Worm (Caenorhabditis elegans) whole organism, L4 larva: ENCODE data around the gene let-2.

ENCODE experiments used
- F10B5.3 ChIP-seq: sonication (generic microtip); optimal IDR thresholded peaks from 2 replicates; lab custom pipeline; 2016; ENCODE audit warnings: mild to moderate bottlenecking, missing genetic modification characterization, missing compliant biosample characterization
- R02D3.7 ChIP-seq: fragments of 150-350 bp; sonication (generic microtip); optimal IDR thresholded peaks from 3 replicates; lab custom pipeline; 2014; ENCODE audit warnings: missing biosample characterization, missing genetic modification characterization
- T20F7.1 ChIP-seq: fragments of 200-800 bp; sonication (Bioruptor generic); optimal IDR thresholded peaks from 2 replicates; lab custom pipeline; 2018; ENCODE audit warnings: mild to moderate bottlenecking, missing genetic modification characterization, missing compliant biosample characterization
- Y105C5A.15 ChIP-seq: fragments of 200-800 bp; sonication (Bioruptor generic); IDR thresholded peaks from 2 replicates; pipeline ENCODE4 v1.3.6; 2022; ENCODE audit warnings: missing genetic modification characterization, missing compliant biosample characterization
- Y48G9A.11 ChIP-seq: fragments of 200-800 bp; sonication (Bioruptor generic); IDR thresholded peaks from 2 replicates; pipeline ENCODE4 v1.3.6; 2022; ENCODE audit warnings: missing genetic modification reagents, missing genetic modification characterization, missing compliant biosample characterization
- Y75B8A.6 ChIP-seq: fragments of 200-800 bp; sonication (Bioruptor generic); IDR thresholded peaks from 2 replicates; pipeline ENCODE4 v1.3.6; 2022; ENCODE audit warnings: missing genetic modification reagents, missing genetic modification characterization, missing compliant biosample characterization
- aha-1 ChIP-seq: fragments of 150-350 bp; peaks from one replicate; lab custom pipeline; 2014; ENCODE audit warnings: missing biosample characterization, missing genetic modification characterization
- ama-1 ChIP-seq: fragments of 150-350 bp; optimal IDR thresholded peaks from 2 replicates; lab custom pipeline; 2014; ENCODE audit warnings: inconsistent platforms, mixed read lengths
- attf-4 ChIP-seq: sonication (generic microtip); optimal IDR thresholded peaks from 3 replicates; lab custom pipeline; 2017; ENCODE audit warnings: missing biosample characterization, missing genetic modification characterization
- daf-12 ChIP-seq: fragments of 150-350 bp; optimal IDR thresholded peaks from 2 replicates; lab custom pipeline; 2014; ENCODE audit warnings: missing biosample characterization, missing genetic modification reagents, missing genetic modification characterization
- daf-16 ChIP-seq, 3 experiments: sonication (generic microtip); optimal IDR thresholded peaks; 2 replicates each; lab custom pipeline; 2016 to 2017; ENCODE audit warnings: missing genetic modification characterization in 3 of 3, missing genetic modification reagents in 3 of 3, mild to moderate bottlenecking in 2 of 3, missing compliant biosample characterization in 2 of 3, missing biosample characterization in 1 of 3, moderate library complexity in 1 of 3
- daf-8 ChIP-seq: fragments of 200-800 bp; sonication (Bioruptor generic); IDR thresholded peaks from 2 replicates; pipeline ENCODE4 v1.3.6; 2022; ENCODE audit warnings: missing genetic modification characterization, missing compliant biosample characterization
- dmd-6 ChIP-seq: fragments of 200-800 bp; sonication (Bioruptor generic); IDR thresholded peaks from 2 replicates; pipeline ENCODE4 v1.3.6; 2022; ENCODE audit warnings: missing genetic modification reagents, missing genetic modification characterization, missing compliant biosample characterization
- dve-1 ChIP-seq: sonication (generic microtip); optimal IDR thresholded peaks from 2 replicates; lab custom pipeline; 2017; ENCODE audit warnings: antibody characterized with exemption, mild to moderate bottlenecking, missing genetic modification characterization, missing compliant biosample characterization; ENCODE audit not compliant: insufficient read depth
- fkh-10 ChIP-seq: fragments of 150-350 bp; optimal IDR thresholded peaks from 2 replicates; lab custom pipeline; 2014; ENCODE audit warnings: missing biosample characterization, missing genetic modification reagents, missing genetic modification characterization
- fos-1 ChIP-seq: fragments of 150-350 bp; optimal IDR thresholded peaks from 2 replicates; lab custom pipeline; 2014; ENCODE audit warnings: missing biosample characterization, missing genetic modification characterization
- hif-1 ChIP-seq, 2 experiments: sonication (generic microtip); optimal IDR thresholded peaks; 2 replicates each; lab custom pipeline; 2016 to 2017; ENCODE audit warnings: missing compliant biosample characterization in 2 of 2, missing genetic modification characterization in 2 of 2, missing genetic modification reagents in 2 of 2, missing genotype in 2 of 2, mild to moderate bottlenecking in 1 of 2
- hlh-11 ChIP-seq: fragments of 200-800 bp; sonication (Bioruptor generic); optimal IDR thresholded peaks from 2 replicates; lab custom pipeline; 2018; ENCODE audit warnings: mild to moderate bottlenecking, missing genetic modification characterization, missing compliant biosample characterization
- hlh-30 ChIP-seq: sonication (generic microtip); optimal IDR thresholded peaks from 2 replicates; lab custom pipeline; 2017; ENCODE audit warnings: antibody characterized with exemption, mild to moderate bottlenecking, missing genetic modification characterization, missing compliant biosample characterization; ENCODE audit not compliant: insufficient read depth
- hmg-1.1 ChIP-seq: fragments of 200-800 bp; sonication (Bioruptor generic); IDR thresholded peaks from 2 replicates; pipeline ENCODE4 v1.3.6; 2022; ENCODE audit warnings: missing genetic modification reagents, missing genetic modification characterization, missing compliant biosample characterization
- lin-1 ChIP-seq: fragments of 200-800 bp; sonication (Bioruptor generic); IDR thresholded peaks from 2 replicates; pipeline ENCODE4 v1.3.6; 2022; ENCODE audit warnings: missing genetic modification reagents, missing genetic modification characterization, missing compliant biosample characterization
- lin-13 ChIP-seq: fragments of 150-350 bp; optimal IDR thresholded peaks from 2 replicates; lab custom pipeline; 2014; ENCODE audit warnings: missing biosample characterization, missing genetic modification reagents, missing genetic modification characterization
- lsy-2 ChIP-seq, 2 experiments: fragments of 150-350 bp in 1 of 2; sonication (generic microtip) in 1 of 2; optimal IDR thresholded peaks; 2 replicates each; lab custom pipeline; 2014 to 2017; ENCODE audit warnings: missing biosample characterization in 2 of 2, missing genetic modification characterization in 2 of 2
- mdl-1 ChIP-seq, 2 experiments: fragments of 150-350 bp in 1 of 2; sonication (generic microtip) in 1 of 2; optimal IDR thresholded peaks; 2 replicates each; lab custom pipeline; 2014 to 2017; ENCODE audit warnings: missing biosample characterization in 2 of 2, missing genetic modification characterization in 2 of 2
- mep-1 ChIP-seq: fragments of 150-350 bp; sonication (generic microtip); optimal IDR thresholded peaks from 3 replicates; lab custom pipeline; 2014; ENCODE audit warnings: missing biosample characterization, missing genetic modification characterization
- mes-2 ChIP-seq: sonication (generic microtip); optimal IDR thresholded peaks from 2 replicates; lab custom pipeline; 2016; ENCODE audit warnings: missing genotype, mild to moderate bottlenecking, missing genetic modification characterization, missing compliant biosample characterization; ENCODE audit not compliant: poor library complexity, severe bottlenecking
- mxl-3 ChIP-seq: fragments of 200-800 bp; sonication (Bioruptor generic); optimal IDR thresholded peaks from 2 replicates; lab custom pipeline; 2018; ENCODE audit warnings: mild to moderate bottlenecking, missing genetic modification characterization, missing compliant biosample characterization
- nhr-10 ChIP-seq: fragments of 150-350 bp; optimal IDR thresholded peaks from 2 replicates; lab custom pipeline; 2014; ENCODE audit warnings: missing biosample characterization, missing genetic modification characterization
- nhr-102 ChIP-seq: sonication (generic microtip); optimal IDR thresholded peaks from 2 replicates; lab custom pipeline; 2016; ENCODE audit warnings: mild to moderate bottlenecking, missing genetic modification characterization, moderate library complexity, missing compliant biosample characterization
- nhr-11 ChIP-seq: fragments of 150-350 bp; optimal IDR thresholded peaks from 2 replicates; lab custom pipeline; 2014; ENCODE audit warnings: missing biosample characterization, missing genetic modification characterization
- nhr-25 ChIP-seq: sonication (generic microtip); optimal IDR thresholded peaks from 2 replicates; lab custom pipeline; 2017; ENCODE audit warnings: missing genetic modification characterization, mild to moderate bottlenecking, missing compliant biosample characterization, antibody characterized with exemption, moderate library complexity, borderline replicate concordance; ENCODE audit not compliant: insufficient read depth
- nhr-41 ChIP-seq: fragments of 200-800 bp; sonication (Bioruptor generic); IDR thresholded peaks from 2 replicates; pipeline ENCODE4 v1.3.6; 2022; ENCODE audit warnings: missing genetic modification reagents, missing genetic modification characterization, missing compliant biosample characterization
- nhr-42 ChIP-seq: fragments of 200-800 bp; sonication (Bioruptor generic); IDR thresholded peaks from 2 replicates; pipeline ENCODE4 v1.3.6; 2022; ENCODE audit warnings: missing genetic modification characterization, missing compliant biosample characterization
- nhr-48 ChIP-seq: sonication (generic microtip); optimal IDR thresholded peaks from 2 replicates; lab custom pipeline; 2016; ENCODE audit warnings: mild to moderate bottlenecking, missing genetic modification characterization, missing compliant biosample characterization
- nhr-77 ChIP-seq: fragments of 150-350 bp; optimal IDR thresholded peaks from 2 replicates; lab custom pipeline; 2014; ENCODE audit warnings: missing biosample characterization, missing genetic modification characterization
- pha-4 ChIP-seq, 2 experiments: fragments of 150-350 bp in 1 of 2; fragments of 200-800 bp in 1 of 2; sonication (Bioruptor generic) in 1 of 2; IDR thresholded peaks in 1 of 2; optimal IDR thresholded peaks in 1 of 2; 2 replicates each; pipeline versions ENCODE4 v1.3.6 to Lab custom; 2014 to 2022; ENCODE audit warnings: missing genetic modification characterization in 2 of 2, missing genetic modification reagents in 2 of 2, missing biosample characterization in 1 of 2, missing compliant biosample characterization in 1 of 2
- php-3 ChIP-seq: fragments of 200-800 bp; sonication (Bioruptor generic); IDR thresholded peaks from 2 replicates; pipeline ENCODE4 v1.3.6; 2022; ENCODE audit warnings: missing genetic modification reagents, missing genetic modification characterization, missing compliant biosample characterization
- pqm-1 ChIP-seq: sonication (generic microtip); optimal IDR thresholded peaks from 2 replicates; lab custom pipeline; 2017; ENCODE audit warnings: missing biosample characterization, missing genetic modification characterization
- zfp-2 ChIP-seq: sonication (generic microtip); optimal IDR thresholded peaks from 2 replicates; lab custom pipeline; 2016; ENCODE audit warnings: mild to moderate bottlenecking, missing genetic modification characterization, missing compliant biosample characterization
- zfp-3 ChIP-seq: fragments of 200-800 bp; sonication (Bioruptor generic); conservative IDR thresholded peaks from 2 replicates; pipeline ENCODE4 v1.3.6; 2022; ENCODE audit warnings: missing genetic modification reagents, missing genetic modification characterization, missing compliant biosample characterization
- ztf-11 ChIP-seq: fragments of 150-350 bp; optimal IDR thresholded peaks from 2 replicates; lab custom pipeline; 2014; ENCODE audit warnings: missing biosample characterization, missing genetic modification characterization

The let-2 gene

ce11 chrX:16354598-16355211, 34.4 kb downstream of the let-2 start, which contains the start of gene nhr-28:
Gene nhr-28, plus strand, starts transcription at chrX:16354976.
- TF ChIP-seq aha-1 (peak; percentile 73), hif-1 (tag; optimal IDR thresholded peaks at IDR 0.05; lab: Kevin White, UChicago) (no peak), nhr-41 (GFP tag; lab: Robert Waterston, UW) (no peak), T20F7.1 (GFP tag; lab: Kevin White, UChicago) (peak; percentile 8), ama-1 (lab: Kevin White, UChicago) (no peak), mxl-3 (no peak), fkh-10 (peak; percentile 69), lin-13 (GFP tag; lab: Kevin White, UChicago) (no peak), hlh-30 (no peak), R02D3.7 (tag; lab: Kevin White, UChicago) (no peak), nhr-77 (tag; lab: Kevin White, UChicago) (no peak), lin-1 (GFP tag; lab: Robert Waterston, UW) (no peak), mep-1 (peak; percentile 7), fos-1 (tag; lab: Kevin White, UChicago) (no peak), hmg-1.1 (GFP tag; lab: Robert Waterston, UW) (no peak), nhr-25 (tag; lab: Kevin White, UChicago) (no peak), Y75B8A.6 (GFP tag; lab: Robert Waterston, UW) (no peak), lsy-2 (tag; optimal IDR thresholded peaks at IDR 0.05; lab: Kevin White, UChicago) (no peak), daf-8 (no peak)

ce11 chrX:16352503-16352902, 36.6 kb downstream of the let-2 start:
- peak; percentile 36 for TF ChIP-seq fkh-10
- TF ChIP-seq zfp-3 (GFP tag; lab: Robert Waterston, UW) = no peak
- TF ChIP-seq pha-4 (GFP tag; IDR thresholded peaks at IDR 0.05; lab: Robert Waterston, UW) = no peak
- TF ChIP-seq pha-4 (tag; optimal IDR thresholded peaks at IDR 0.05; lab: Kevin White, UChicago) = peak; percentile 35

ce11 chrX:16349019-16349418, 40.1 kb downstream of the let-2 start:
- no peak for TF ChIP-seq Y75B8A.6 (GFP tag; lab: Robert Waterston, UW)
- TF ChIP-seq mxl-3 = peak; percentile 78
- TF ChIP-seq hlh-30 = peak; percentile 59
- TF ChIP-seq R02D3.7 (tag; lab: Kevin White, UChicago) = no peak
- TF ChIP-seq attf-4 (tag; lab: Kevin White, UChicago) = no peak
- TF ChIP-seq hlh-11 (tag; lab: Kevin White, UChicago) = peak; percentile 95
- TF ChIP-seq Y48G9A.11 = no peak
- TF ChIP-seq daf-16 (GFP tag; optimal IDR thresholded peaks at IDR 0.05; lab: Kevin White, UChicago) = peak in 1 of 2 experiments; percentile 31
- TF ChIP-seq daf-16 (tag; optimal IDR thresholded peaks at IDR 0.05; lab: Kevin White, UChicago) = peak; percentile 97
- TF ChIP-seq lin-1 (GFP tag; lab: Robert Waterston, UW) = 0 out of 2 replicates have a peak, but pooled peaks have one; percentile 52
- TF ChIP-seq nhr-48 (tag; lab: Kevin White, UChicago) = peak; percentile 90
- TF ChIP-seq nhr-10 (tag; lab: Kevin White, UChicago) = peak; percentile 21
- peak; percentile 37 for TF ChIP-seq T20F7.1 (GFP tag; lab: Kevin White, UChicago)
- no peak for TF ChIP-seq Y105C5A.15 (GFP tag; lab: Robert Waterston, UW)
- TF ChIP-seq nhr-77 (tag; lab: Kevin White, UChicago) = peak; percentile 90
- no peak for TF ChIP-seq ztf-11 (tag; lab: Kevin White, UChicago)
- peak; percentile 75 for TF ChIP-seq php-3 (GFP tag; lab: Robert Waterston, UW)
- TF ChIP-seq nhr-11 (tag; lab: Kevin White, UChicago) = no peak
- no peak for TF ChIP-seq nhr-25 (tag; lab: Kevin White, UChicago)
- no peak for TF ChIP-seq F10B5.3 (tag; lab: Kevin White, UChicago)
- peak in 1 of 2 experiments; percentile 60 for TF ChIP-seq mdl-1 (tag; optimal IDR thresholded peaks at IDR 0.05; lab: Kevin White, UChicago)
- peak in 1 of 2 experiments; percentile 52 for TF ChIP-seq lsy-2 (tag; optimal IDR thresholded peaks at IDR 0.05; lab: Kevin White, UChicago)
- peak; percentile 51 for TF ChIP-seq nhr-102 (tag; lab: Kevin White, UChicago)
- TF ChIP-seq pqm-1 (tag; lab: Kevin White, UChicago) = peak; percentile 81
- no peak for TF ChIP-seq zfp-2 (tag; lab: Kevin White, UChicago)
- peak; percentile 96 for TF ChIP-seq dve-1 (tag; lab: Kevin White, UChicago)
- peak; percentile 32; the same call in 1 of the 2 replicates for TF ChIP-seq pha-4 (GFP tag; IDR thresholded peaks at IDR 0.05; lab: Robert Waterston, UW)
- TF ChIP-seq pha-4 (tag; optimal IDR thresholded peaks at IDR 0.05; lab: Kevin White, UChicago) = no peak
- peak; percentile 87 for TF ChIP-seq dmd-6 (GFP tag; lab: Robert Waterston, UW)
- 0 out of 2 replicates have a peak, but pooled peaks have one; percentile 53 for TF ChIP-seq nhr-42 (GFP tag; lab: Robert Waterston, UW)
- no peak for TF ChIP-seq hif-1 (tag; optimal IDR thresholded peaks at IDR 0.05; lab: Kevin White, UChicago)
- peak; percentile 54 for TF ChIP-seq mep-1
- no peak for TF ChIP-seq daf-12
- TF ChIP-seq hmg-1.1 (GFP tag; lab: Robert Waterston, UW) = peak; percentile 34; the same call in 1 of the 2 replicates
- TF ChIP-seq mes-2 = peak; percentile 70
